ENCODE assay signal across 2 fruit fly cellular contexts in the genomic region with DNA sequence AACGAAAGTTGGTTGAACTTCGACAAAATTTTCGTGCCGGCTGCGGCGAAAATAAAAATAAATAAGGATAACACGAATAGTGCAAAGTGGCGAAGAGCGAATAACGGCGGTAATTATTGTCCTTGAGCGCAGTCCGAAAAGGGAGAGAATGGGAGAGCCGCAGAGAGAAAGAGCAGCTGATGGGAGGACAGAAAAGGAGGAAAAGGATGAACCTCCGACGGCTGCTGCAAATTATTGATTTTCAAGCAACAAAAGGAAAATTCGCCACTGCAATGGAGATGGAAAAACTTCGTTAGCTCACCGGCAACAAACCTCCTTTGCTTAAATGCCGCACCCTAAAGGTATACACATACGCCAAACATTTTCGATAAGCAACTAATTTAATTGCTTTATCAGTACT.
TF ChIP-seq lines count a peak whose summit lies in the region.

No protein-coding gene starts in this region.

- TF ChIP-seq CTCF in whole organism, embryonic (GFP tag; optimal IDR thresholded peaks at IDR 0.05; lab: Kevin White, UChicago): no peak

TF ChIP-seq in whole organism, embryonic, 481 proteins besides CTCF, POLR2A, EP300 and RAD21:
- TF ChIP-seq Lpt (GFP tag; optimal IDR thresholded peaks at IDR 0.05; lab: Kevin White, UChicago) (no peak), cad (GFP tag; optimal IDR thresholded peaks at IDR 0.05; lab: Kevin White, UChicago) (peak; percentile 19), CG4730 (GFP tag; IDR thresholded peaks at IDR 0.05; lab: Robert Waterston, UW) (no peak), lmd (GFP tag; IDR thresholded peaks at IDR 0.05; lab: Robert Waterston, UW) (no peak), CG17612 (GFP tag; IDR thresholded peaks at IDR 0.05; lab: Robert Waterston, UW) (no peak), jigr1 (GFP tag; IDR thresholded peaks at IDR 0.05; lab: Robert Waterston, UW) (no peak), ab (GFP tag; optimal IDR thresholded peaks at IDR 0.05; lab: Kevin White, UChicago) (no peak), Ptx1 (GFP tag; IDR thresholded peaks at IDR 0.05; lab: Robert Waterston, UW) (no peak), zfh2 (GFP tag; optimal IDR thresholded peaks at IDR 0.05; lab: Kevin White, UChicago) (no peak), CG8944 (GFP tag; optimal IDR thresholded peaks at IDR 0.05; lab: Kevin White, UChicago) (no peak), CG32532 (GFP tag; IDR thresholded peaks at IDR 0.05; lab: Robert Waterston, UW) (no peak), CG34376 (GFP tag; optimal IDR thresholded peaks at IDR 0.05; lab: Kevin White, UChicago) (no peak), sens (GFP tag; lab: Kevin White, UChicago) (peak; percentile 49), CG31224 (GFP tag; IDR thresholded peaks at IDR 0.05; lab: Robert Waterston, UW) (peak; percentile 76), fd96Cb (tag; optimal IDR thresholded peaks at IDR 0.05; lab: Kevin White, UChicago) (no peak), Trl (optimal IDR thresholded peaks at IDR 0.05; lab: Kevin White, UChicago) (peak; percentile 28 to 37), Trl (GFP tag; optimal IDR thresholded peaks at IDR 0.05; lab: Kevin White, UChicago) (no peak), vnd (GFP tag; IDR thresholded peaks at IDR 0.05; lab: Robert Waterston, UW; ENCODE audit: partially characterized antibody) (0 out of 3 replicates have a peak, but pooled peaks have one; percentile 12), nmo (GFP tag; optimal IDR thresholded peaks at IDR 0.05; lab: Kevin White, UChicago) (no peak), Hmx (GFP tag; optimal IDR thresholded peaks at IDR 0.05; lab: Kevin White, UChicago) (no peak), Neu2 (GFP tag; optimal IDR thresholded peaks at IDR 0.05; lab: Kevin White, UChicago; ENCODE audit: borderline replicate concordance) (no peak), maf-S (GFP tag; optimal IDR thresholded peaks at IDR 0.05; lab: Kevin White, UChicago) (no peak), onecut (GFP tag; IDR thresholded peaks at IDR 0.05; lab: Robert Waterston, UW) (peak; percentile 69), pros (GFP tag; optimal IDR thresholded peaks at IDR 0.05; lab: Kevin White, UChicago) (peak; percentile 7), gem (tag; optimal IDR thresholded peaks at IDR 0.05; lab: Kevin White, UChicago) (no peak)

TF ChIP-seq in whole organism, prepupa, 60 proteins besides CTCF, POLR2A, EP300 and RAD21:
- TF ChIP-seq CG10669 (GFP tag; optimal IDR thresholded peaks at IDR 0.05; lab: Kevin White, UChicago) (peak; percentile 10), ss (GFP tag; optimal IDR thresholded peaks at IDR 0.05; lab: Kevin White, UChicago) (no peak)
TF ChIP-seq in whole organism, prepupa: peak in this region for 1.
